Fruit fly (Drosophila melanogaster): Measurements from ENCODE around the gene hng3.

hng3 gene

dm6 chr3L:771361-771760, 16.1 kb upstream of the hng3 start (continued):
- TF ChIP-seq NC2α (GFP tag; optimal IDR thresholded peaks at IDR 0.05): no peak
- TF ChIP-seq cas (GFP tag; IDR thresholded peaks at IDR 0.05): no peak
- TF ChIP-seq CG18011 (GFP tag; optimal IDR thresholded peaks at IDR 0.05): peak; percentile 9
- TF ChIP-seq chinmo (GFP tag; IDR thresholded peaks at IDR 0.05; ENCODE audit: partially characterized antibody): no peak
- TF ChIP-seq B-H1 (GFP tag; IDR thresholded peaks at IDR 0.05): peak; percentile 67
- peak; percentile 52 for TF ChIP-seq D19A (tag; optimal IDR thresholded peaks at IDR 0.05)
- TF ChIP-seq CG9797 (GFP tag; optimal IDR thresholded peaks at IDR 0.05): no peak
- no peak for TF ChIP-seq B-H2 (GFP tag; optimal IDR thresholded peaks at IDR 0.05)
- no peak for TF ChIP-seq Stat92E (GFP tag; optimal IDR thresholded peaks at IDR 0.05)
- TF ChIP-seq bigmax (GFP tag; optimal IDR thresholded peaks at IDR 0.05): no peak
- TF ChIP-seq Dip3 (GFP tag; optimal IDR thresholded peaks at IDR 0.05): no peak
- TF ChIP-seq ewg (GFP tag; optimal IDR thresholded peaks at IDR 0.05): peak; percentile 71
- peak; percentile 78 for TF ChIP-seq CG17359 (tag; optimal IDR thresholded peaks at IDR 0.05)
- no peak for TF ChIP-seq gsb (GFP tag; IDR thresholded peaks at IDR 0.05)
- peak; percentile 77 for TF ChIP-seq CG17328 (GFP tag; IDR thresholded peaks at IDR 0.05)
- TF ChIP-seq btn (GFP tag; optimal IDR thresholded peaks at IDR 0.05): peak; percentile 58
- TF ChIP-seq CG8924 (tag; optimal IDR thresholded peaks at IDR 0.05): peak; percentile 65
- TF ChIP-seq chn (GFP tag; optimal IDR thresholded peaks at IDR 0.05): peak; percentile 51
- TF ChIP-seq lilli (GFP tag; optimal IDR thresholded peaks at IDR 0.05): peak; percentile 31
- TF ChIP-seq Sox100B (GFP tag; optimal IDR thresholded peaks at IDR 0.05): peak; percentile 59
- no peak for TF ChIP-seq aop (GFP tag; IDR thresholded peaks at IDR 0.05)
- TF ChIP-seq pan (optimal IDR thresholded peaks at IDR 0.05): no peak
- TF ChIP-seq pan (GFP tag; optimal IDR thresholded peaks at IDR 0.05 in 1 of 2, IDR thresholded peaks at IDR 0.05 in 1 of 2): peak in 1 of 2 experiments; percentile 77
- peak; percentile 72 for TF ChIP-seq Rx (GFP tag; IDR thresholded peaks at IDR 0.05)
- TF ChIP-seq CG14667 (GFP tag; IDR thresholded peaks at IDR 0.05): peak; percentile 61
- peak; percentile 65 for TF ChIP-seq corto (GFP tag; optimal IDR thresholded peaks at IDR 0.05)
- no peak for TF ChIP-seq cad (GFP tag; optimal IDR thresholded peaks at IDR 0.05)
- no peak for TF ChIP-seq Doc3 (GFP tag; IDR thresholded peaks at IDR 0.05; ENCODE audit: partially characterized antibody)
- TF ChIP-seq gro (GFP tag; optimal IDR thresholded peaks at IDR 0.05): no peak
- no peak for TF ChIP-seq Dip2 (GFP tag; IDR thresholded peaks at IDR 0.05)
- TF ChIP-seq repo (GFP tag; optimal IDR thresholded peaks at IDR 0.05): no peak
- no peak for TF ChIP-seq CG6791 (GFP tag; IDR thresholded peaks at IDR 0.05; ENCODE audit: partially characterized antibody)
- TF ChIP-seq CG7928 (GFP tag; optimal IDR thresholded peaks at IDR 0.05): no peak
- peak; percentile 62 for TF ChIP-seq CoRest (tag; optimal IDR thresholded peaks at IDR 0.05)
- no peak for TF ChIP-seq sna (GFP tag; IDR thresholded peaks at IDR 0.05; ENCODE audit: partially characterized antibody)
- TF ChIP-seq CG8478 (optimal IDR thresholded peaks at IDR 0.05): no peak
- TF ChIP-seq al (GFP tag; IDR thresholded peaks at IDR 0.05): no peak
- no peak for TF ChIP-seq CG3838 (GFP tag; optimal IDR thresholded peaks at IDR 0.05)
- TF ChIP-seq sens (GFP tag): peak; percentile 94
- peak; percentile 66 for TF ChIP-seq CG8388 (GFP tag; optimal IDR thresholded peaks at IDR 0.05)
- TF ChIP-seq sima (GFP tag; optimal IDR thresholded peaks at IDR 0.05): no peak
- no peak for TF ChIP-seq slbo (GFP tag; IDR thresholded peaks at IDR 0.05)
- TF ChIP-seq CG18476 (GFP tag; optimal IDR thresholded peaks at IDR 0.05): peak; percentile 29
- TF ChIP-seq Ets97D (GFP tag; optimal IDR thresholded peaks at IDR 0.05): no peak
- peak; percentile 55 for TF ChIP-seq NfI (GFP tag; optimal IDR thresholded peaks at IDR 0.05)
- peak; percentile 15 for TF ChIP-seq CG16815 (GFP tag; optimal IDR thresholded peaks at IDR 0.05)
- peak; percentile 16 for TF ChIP-seq CG4617 (GFP tag; optimal IDR thresholded peaks at IDR 0.05; ENCODE audit: borderline replicate concordance)
- peak; percentile 61 for TF ChIP-seq sisA (GFP tag; IDR thresholded peaks at IDR 0.05)
- TF ChIP-seq CG12659 (GFP tag; optimal IDR thresholded peaks at IDR 0.05): peak; percentile 55
- peak in 1 of 2 experiments; percentile 75 for TF ChIP-seq eve (GFP tag; optimal IDR thresholded peaks at IDR 0.05)
- peak; percentile 31; the same call in 1 of the 3 replicates for TF ChIP-seq Aef1 (GFP tag; IDR thresholded peaks at IDR 0.05)
- no peak for TF ChIP-seq CG17612 (GFP tag; IDR thresholded peaks at IDR 0.05)

Data from whole organism, embryonic.